Worm (Caenorhabditis elegans): Measurements from ENCODE around the gene imp-2.

Gene imp-2

ce11 chrIV:11164831-11165230, 46.1 kb upstream of the imp-2 start, which contains the start of gene C08F8.6:
TSS of gene C08F8.6 (minus strand) at chrIV:11164931.
- no peak for TF ChIP-seq lin-15B (tag; optimal IDR thresholded peaks at IDR 0.05)
- no peak for TF ChIP-seq unc-62 (GFP tag; optimal IDR thresholded peaks at IDR 0.05)
- TF ChIP-seq ceh-9 (tag; optimal IDR thresholded peaks at IDR 0.05) = no peak
- no peak for TF ChIP-seq nhr-67 (tag; optimal IDR thresholded peaks at IDR 0.05)
- no peak for TF ChIP-seq nhr-43 (tag; optimal IDR thresholded peaks at IDR 0.05; ENCODE audit: poor library complexity, severe bottlenecking)
- TF ChIP-seq nhr-77 (tag; optimal IDR thresholded peaks at IDR 0.05) = no peak
- no peak for TF ChIP-seq lin-39 (tag; optimal IDR thresholded peaks at IDR 0.05)
- TF ChIP-seq ama-1 (optimal IDR thresholded peaks at IDR 0.05) = no peak
- no peak for TF ChIP-seq jun-1 (tag; optimal IDR thresholded peaks at IDR 0.05)
- TF ChIP-seq tbx-2 (tag; optimal IDR thresholded peaks at IDR 0.05) = no peak

ce11 chrIV:11162451-11162850, 43.8 kb upstream of the imp-2 start, which contains the start of gene fbxb-9:
TSS of gene fbxb-9 (minus strand) at chrIV:11162551.
- TF ChIP-seq snpc-4 (tag; optimal IDR thresholded peaks at IDR 0.05) (no peak), pha-4 (tag; optimal IDR thresholded peaks at IDR 0.05) (no peak), mml-1 (tag; optimal IDR thresholded peaks at IDR 0.05) (no peak), aly-2 (tag; optimal IDR thresholded peaks at IDR 0.05) (no peak), zag-1 (tag; optimal IDR thresholded peaks at IDR 0.05) (no peak), fkh-10 (GFP tag; optimal IDR thresholded peaks at IDR 0.05) (no peak), ceh-82 (tag; optimal IDR thresholded peaks at IDR 0.05) (no peak), elt-3 (tag; optimal IDR thresholded peaks at IDR 0.05) (no peak), nhr-76 (tag; optimal IDR thresholded peaks at IDR 0.05) (no peak), nfya-1 (tag; optimal IDR thresholded peaks at IDR 0.05; ENCODE audit: insufficient read depth) (no peak), elt-1 (tag; optimal IDR thresholded peaks at IDR 0.05) (no peak), nhr-28 (tag; optimal IDR thresholded peaks at IDR 0.05) (no peak)

ce11 chrIV:11160707-11161106, 42.0 kb upstream of the imp-2 start, which contains the start of gene C08F8.15:
TSS of gene C08F8.15 (minus strand) at chrIV:11160807.
- TF ChIP-seq elt-3 (tag; optimal IDR thresholded peaks at IDR 0.05) = no peak
- TF ChIP-seq fkh-2 (tag; optimal IDR thresholded peaks at IDR 0.05) = no peak
- no peak for TF ChIP-seq ceh-9 (tag; optimal IDR thresholded peaks at IDR 0.05)
- TF ChIP-seq pha-4 (tag; optimal IDR thresholded peaks at IDR 0.05) = no peak
- TF ChIP-seq snpc-4 (tag; optimal IDR thresholded peaks at IDR 0.05) = no peak
- no peak for TF ChIP-seq ZK546.5 (tag; optimal IDR thresholded peaks at IDR 0.05)
- no peak for TF ChIP-seq nhr-67 (tag; optimal IDR thresholded peaks at IDR 0.05)
- no peak for TF ChIP-seq fos-1 (tag; optimal IDR thresholded peaks at IDR 0.05)
- no peak for TF ChIP-seq nhr-28 (tag; optimal IDR thresholded peaks at IDR 0.05)
- no peak for TF ChIP-seq lsy-12 (tag; optimal IDR thresholded peaks at IDR 0.05)
- TF ChIP-seq egl-27 (tag; optimal IDR thresholded peaks at IDR 0.05) = no peak
- no peak for TF ChIP-seq nhr-76 (tag; optimal IDR thresholded peaks at IDR 0.05)

- no peak for TF ChIP-seq fkh-2 (tag; optimal IDR thresholded peaks at IDR 0.05)
- no peak for TF ChIP-seq fkh-10 (GFP tag; optimal IDR thresholded peaks at IDR 0.05)
- no peak for TF ChIP-seq hmg-11 (tag; optimal IDR thresholded peaks at IDR 0.05)
- TF ChIP-seq ama-1 (optimal IDR thresholded peaks at IDR 0.05) = no peak
- no peak for TF ChIP-seq nfya-1 (tag; optimal IDR thresholded peaks at IDR 0.05; ENCODE audit: insufficient read depth)
Measured at ce11 chrIV:11159886-11160285, 41.2 kb upstream of the imp-2 start, which contains the start of gene mboa-4. TSS of gene mboa-4 (minus strand) at chrIV:11159986.

ce11 chrIV:11156526-11156925, 37.8 kb upstream of the imp-2 start:
- no peak for TF ChIP-seq mml-1 (tag; optimal IDR thresholded peaks at IDR 0.05)
- no peak for TF ChIP-seq nfya-1 (tag; optimal IDR thresholded peaks at IDR 0.05; ENCODE audit: insufficient read depth)
- no peak for TF ChIP-seq sea-2 (GFP tag; optimal IDR thresholded peaks at IDR 0.05)
- no peak for TF ChIP-seq jun-1 (tag; optimal IDR thresholded peaks at IDR 0.05)
- no peak for TF ChIP-seq ztf-4 (tag; optimal IDR thresholded peaks at IDR 0.05)
- TF ChIP-seq ceh-16 (tag; optimal IDR thresholded peaks at IDR 0.05) = no peak
- TF ChIP-seq fkh-2 (tag; optimal IDR thresholded peaks at IDR 0.05) = no peak
- no peak for TF ChIP-seq nhr-23 (tag; optimal IDR thresholded peaks at IDR 0.05)
- no peak for TF ChIP-seq egl-27 (tag; optimal IDR thresholded peaks at IDR 0.05)
